Fruit fly (Drosophila melanogaster) whole organism, pupa: ENCODE data around the gene CG4053.

ENCODE experiments used
- CG12605 ChIP-seq: fragments of 200-800 bp; sonication (Bioruptor generic); IDR thresholded peaks from 2 replicates; pipeline ENCODE4 v1.3.6; 2022; ENCODE audit warnings: missing biosample characterization, missing genetic modification characterization
- CG13204 ChIP-seq: fragments of 200-800 bp; sonication (Bioruptor generic); optimal IDR thresholded peaks from 2 replicates; lab custom pipeline; 2018; ENCODE audit warnings: missing biosample characterization, mild to moderate bottlenecking, missing genetic modification characterization, moderate library complexity
- CG9948 ChIP-seq: fragments of 200-800 bp; sonication (Bioruptor generic); optimal IDR thresholded peaks from 2 replicates; lab custom pipeline; 2018; ENCODE audit warnings: missing biosample characterization, mild to moderate bottlenecking, missing genetic modification characterization, moderate library complexity

dm6 chr3R:17087977-17088618 is 43.9 kb downstream of the CG4053 start, which contains the start of gene cal1:
- no peak for TF ChIP-seq CG9948 (tag; lab: Kevin White, UChicago)
- TF ChIP-seq CG12605 (GFP tag; lab: Robert Waterston, UW), result no peak
- TF ChIP-seq CG13204 (GFP tag; lab: Kevin White, UChicago), result no peak
